Fruit fly (Drosophila melanogaster): ENCODE results near the gene Myc.

Myc gene

dm6 chrX:3366884-3367669 lies 5.9 kb upstream of the Myc start (continued):
- peak; percentile 10 for TF ChIP-seq cato (GFP tag; optimal IDR thresholded peaks at IDR 0.05; ENCODE audit: borderline replicate concordance)
- TF ChIP-seq CG43689 (GFP tag; IDR thresholded peaks at IDR 0.05) = no peak
- no peak for TF ChIP-seq vvl (GFP tag; IDR thresholded peaks at IDR 0.05)
- peak; percentile 16 for TF ChIP-seq CG2678 (tag; optimal IDR thresholded peaks at IDR 0.05)
- no peak for TF ChIP-seq run (tag; optimal IDR thresholded peaks at IDR 0.05)
- TF ChIP-seq bowl (GFP tag; IDR thresholded peaks at IDR 0.05) = no peak
- no peak for TF ChIP-seq ase (GFP tag; IDR thresholded peaks at IDR 0.05)
- TF ChIP-seq CG10209 (GFP tag; optimal IDR thresholded peaks at IDR 0.05) = peak; percentile 40
- no peak for TF ChIP-seq CG14014 (GFP tag; IDR thresholded peaks at IDR 0.05)
- no peak for TF ChIP-seq Myb (GFP tag; optimal IDR thresholded peaks at IDR 0.05)
- no peak for TF ChIP-seq tap (tag; optimal IDR thresholded peaks at IDR 0.05)
- no peak for TF ChIP-seq CG17612 (GFP tag; IDR thresholded peaks at IDR 0.05)
- peak in 1 of 2 experiments; percentile 65 for TF ChIP-seq bsh (GFP tag; optimal IDR thresholded peaks at IDR 0.05)
- no peak for TF ChIP-seq HLH4C (GFP tag; IDR thresholded peaks at IDR 0.05; ENCODE audit: partially characterized antibody)
- no peak for TF ChIP-seq CG4617 (GFP tag; optimal IDR thresholded peaks at IDR 0.05; ENCODE audit: borderline replicate concordance)
- no peak for TF ChIP-seq seq (GFP tag; IDR thresholded peaks at IDR 0.05)
- no peak for TF ChIP-seq exex (tag; optimal IDR thresholded peaks at IDR 0.05)
- no peak for TF ChIP-seq CG34376 (GFP tag; optimal IDR thresholded peaks at IDR 0.05)
- TF ChIP-seq CG12744 (GFP tag; optimal IDR thresholded peaks at IDR 0.05) = no peak
- TF ChIP-seq CG17328 (GFP tag; IDR thresholded peaks at IDR 0.05) = peak; percentile 65
- TF ChIP-seq CG1832 (GFP tag; optimal IDR thresholded peaks at IDR 0.05) = peak; percentile 56
- no peak for TF ChIP-seq danr (GFP tag; IDR thresholded peaks at IDR 0.05)
- peak; percentile 48 for TF ChIP-seq Ets65A (GFP tag)
- TF ChIP-seq CG14050 (GFP tag; IDR thresholded peaks at IDR 0.05) = no peak
- TF ChIP-seq CG3847 (GFP tag; IDR thresholded peaks at IDR 0.05) = no peak
- TF ChIP-seq Elba2 (GFP tag; optimal IDR thresholded peaks at IDR 0.05) = no peak
- peak; percentile 51 for TF ChIP-seq CG12236 (GFP tag; optimal IDR thresholded peaks at IDR 0.05)
- no peak for TF ChIP-seq TFAM (GFP tag; optimal IDR thresholded peaks at IDR 0.05)
- peak; percentile 23 for TF ChIP-seq zen (tag; optimal IDR thresholded peaks at IDR 0.05)
- no peak for TF ChIP-seq yki (optimal IDR thresholded peaks at IDR 0.05)
- TF ChIP-seq Xbp1 (GFP tag; optimal IDR thresholded peaks at IDR 0.05) = peak; percentile 51
- TF ChIP-seq CG12104 (GFP tag; optimal IDR thresholded peaks at IDR 0.05) = no peak
- TF ChIP-seq Ada2b (GFP tag; IDR thresholded peaks at IDR 0.05) = no peak
- no peak for TF ChIP-seq Deaf1 (tag; optimal IDR thresholded peaks at IDR 0.05)
- TF ChIP-seq CG8478 (optimal IDR thresholded peaks at IDR 0.05) = no peak
- no peak for TF ChIP-seq oc (tag; optimal IDR thresholded peaks at IDR 0.05)
- peak; percentile 62 for TF ChIP-seq D19A (tag; optimal IDR thresholded peaks at IDR 0.05)
- peak; percentile 70 for TF ChIP-seq phol (tag; optimal IDR thresholded peaks at IDR 0.05)
- TF ChIP-seq CG18764 (GFP tag; optimal IDR thresholded peaks at IDR 0.05) = no peak
- TF ChIP-seq CG4360 (GFP tag; IDR thresholded peaks at IDR 0.05) = no peak
- TF ChIP-seq CG15479 (GFP tag; optimal IDR thresholded peaks at IDR 0.05) = peak; percentile 87
- no peak for TF ChIP-seq CG14965 (GFP tag; optimal IDR thresholded peaks at IDR 0.05; ENCODE audit: borderline replicate concordance)
- no peak for TF ChIP-seq pnt (GFP tag; optimal IDR thresholded peaks at IDR 0.05)
- TF ChIP-seq zfh1 (GFP tag; IDR thresholded peaks at IDR 0.05) = peak; percentile 56; the same call in 1 of the 3 replicates
- no peak for TF ChIP-seq crc (GFP tag; optimal IDR thresholded peaks at IDR 0.05)
- peak; percentile 34 for TF ChIP-seq CG12155 (GFP tag; optimal IDR thresholded peaks at IDR 0.05)
- peak; percentile 61 for TF ChIP-seq fd96Cb (tag; optimal IDR thresholded peaks at IDR 0.05)
- no peak for TF ChIP-seq Dll (GFP tag; IDR thresholded peaks at IDR 0.05; ENCODE audit: partially characterized antibody)
- no peak for TF ChIP-seq CG11085 (GFP tag; IDR thresholded peaks at IDR 0.05)
- TF ChIP-seq CG6272 (GFP tag; IDR thresholded peaks at IDR 0.05) = no peak
- TF ChIP-seq chm (GFP tag; IDR thresholded peaks at IDR 0.05) = peak; percentile 52; the same call in 1 of the 2 replicates
